Worm (Caenorhabditis elegans): ENCODE data around the gene Y48A5A.1.

The Y48A5A.1 gene

DNA sequence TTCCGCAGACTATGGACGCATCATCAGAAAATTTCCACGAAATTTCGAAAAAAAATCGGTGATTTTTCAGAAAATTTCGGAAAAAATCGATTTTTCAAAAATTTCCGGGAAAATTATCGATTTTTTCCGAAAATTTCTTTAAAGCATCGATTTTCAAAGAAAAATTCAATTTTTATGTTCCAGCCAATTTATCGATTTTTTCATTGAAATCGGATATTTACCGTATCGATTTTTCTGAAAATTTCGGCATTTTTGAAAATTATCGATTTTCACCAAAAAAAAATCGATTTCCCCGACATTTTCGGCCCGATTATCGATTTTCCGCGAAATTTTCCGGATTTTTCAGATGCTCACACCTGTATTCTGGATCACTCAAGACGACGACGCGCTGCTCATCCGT, at the start of gene Y48A5A.1:
Gene Y48A5A.1 (plus strand): TSS at position 347 of the 400 bp plus-strand sequence.
- no peak for TF ChIP-seq syd-9 (tag; optimal IDR thresholded peaks at IDR 0.05)
- TF ChIP-seq ceh-48 (tag; optimal IDR thresholded peaks at IDR 0.05), result peak; percentile 27

DNA sequence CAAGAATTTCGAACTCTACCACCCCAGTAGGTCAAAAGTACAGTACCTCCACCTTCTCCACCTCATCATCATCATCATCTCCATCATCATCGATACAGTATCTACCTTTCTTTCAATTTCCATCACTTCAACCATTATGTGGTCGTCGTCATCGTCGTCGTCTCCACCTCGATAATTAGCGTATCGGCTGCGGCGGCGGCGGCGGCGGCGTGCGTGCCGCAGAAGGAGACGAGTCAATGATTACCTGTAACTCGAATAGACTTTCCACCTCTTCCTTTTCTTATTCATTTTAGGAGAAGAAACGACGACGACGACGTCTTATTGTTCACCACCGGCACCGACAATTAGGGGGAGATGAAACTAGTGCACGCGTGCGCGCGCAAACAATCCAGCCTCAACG, 49.7 kb upstream of the Y48A5A.1 start:
- TF ChIP-seq ceh-19 (GFP tag; optimal IDR thresholded peaks at IDR 0.05) (no peak), C08G9.2 (tag; optimal IDR thresholded peaks at IDR 0.05) (no peak), fax-1 (tag; optimal IDR thresholded peaks at IDR 0.05) (no peak), dve-1 (tag; optimal IDR thresholded peaks at IDR 0.05) (no peak), ceh-48 (tag; optimal IDR thresholded peaks at IDR 0.05) (no peak), pax-1 (tag; optimal IDR thresholded peaks at IDR 0.05) (no peak), ref-2 (tag; optimal IDR thresholded peaks at IDR 0.05) (no peak)

DNA sequence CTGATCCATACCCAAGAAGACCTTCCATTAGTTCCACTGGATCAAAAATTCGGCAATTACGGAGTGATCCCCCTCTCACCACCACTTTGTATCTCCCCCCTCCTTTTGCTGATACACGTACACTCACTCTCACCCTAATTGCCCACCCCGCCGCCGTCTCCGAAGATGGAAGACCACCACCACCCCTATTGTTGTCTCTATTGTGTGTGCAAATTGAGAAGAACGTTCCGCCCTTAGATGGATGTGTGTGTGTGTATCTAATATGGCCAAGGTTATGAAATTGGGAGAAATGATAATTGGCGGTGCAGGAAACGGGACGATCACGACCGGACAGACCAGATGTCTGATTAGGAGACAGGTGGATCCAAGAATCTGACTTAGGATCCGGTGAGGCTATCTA, 49.0 kb upstream of the Y48A5A.1 start:
- TF ChIP-seq ceh-18 (tag; optimal IDR thresholded peaks at IDR 0.05), result no peak
- TF ChIP-seq ceh-2 (tag; optimal IDR thresholded peaks at IDR 0.05), result no peak
- no peak for TF ChIP-seq fkh-6 (tag; optimal IDR thresholded peaks at IDR 0.05)
- peak; percentile 90 for TF ChIP-seq sox-2 (GFP tag; IDR thresholded peaks at IDR 0.05)

DNA sequence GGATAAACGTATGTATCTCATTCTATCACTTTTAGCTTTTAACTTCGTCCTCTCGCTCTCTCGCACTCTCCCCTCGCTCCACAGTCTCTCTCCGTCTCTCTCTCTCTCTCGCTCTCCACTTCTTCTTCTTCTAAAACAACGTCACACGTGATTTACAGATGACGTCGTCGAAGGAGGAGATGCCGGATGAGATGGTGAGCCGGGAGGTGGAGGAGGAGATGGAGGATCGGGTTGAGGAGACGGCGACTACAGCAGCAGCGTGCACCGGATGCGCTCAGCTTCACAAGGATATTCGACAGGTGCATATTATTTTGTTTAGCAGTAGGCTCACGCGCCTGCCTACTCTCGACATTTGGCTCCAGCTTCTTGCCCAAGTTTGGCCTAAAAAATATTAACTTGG, 47.5 kb upstream of the Y48A5A.1 start, which contains the start of gene elt-6:
Gene elt-6 (plus strand): TSS at position 159 of the 400 bp plus-strand sequence.
- TF ChIP-seq ceh-24 (tag; optimal IDR thresholded peaks at IDR 0.05), result no peak
- peak; percentile 19 for TF ChIP-seq ref-2 (tag; optimal IDR thresholded peaks at IDR 0.05)
- no peak for TF ChIP-seq tbx-2 (tag; optimal IDR thresholded peaks at IDR 0.05)
- TF ChIP-seq hlh-6 (tag; optimal IDR thresholded peaks at IDR 0.05), result no peak
- no peak for TF ChIP-seq lin-11 (tag; optimal IDR thresholded peaks at IDR 0.05)

DNA sequence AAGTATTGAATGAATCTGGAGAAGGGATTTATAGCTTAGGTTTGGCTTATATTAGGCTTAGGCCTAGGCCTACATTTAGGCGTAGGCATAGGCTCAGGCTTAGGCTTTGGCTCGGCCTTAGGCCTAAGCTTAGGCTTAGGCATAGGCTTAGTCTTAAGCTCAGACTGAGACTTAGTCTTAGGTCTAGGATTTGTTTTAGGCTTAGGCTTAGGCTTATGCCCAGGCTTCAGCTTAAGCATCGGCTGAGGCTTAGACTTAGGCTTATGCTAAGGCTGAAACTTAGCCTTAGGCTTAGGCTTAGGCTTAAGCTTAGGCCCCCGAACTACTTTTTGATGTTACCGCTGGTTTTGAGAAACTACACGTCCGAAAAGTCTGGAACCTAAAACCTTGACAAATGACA, 44.8 kb upstream of the Y48A5A.1 start:
- TF ChIP-seq dve-1 (tag; optimal IDR thresholded peaks at IDR 0.05) (peak; percentile 67), pqm-1 (tag; optimal IDR thresholded peaks at IDR 0.05) (no peak)

DNA sequence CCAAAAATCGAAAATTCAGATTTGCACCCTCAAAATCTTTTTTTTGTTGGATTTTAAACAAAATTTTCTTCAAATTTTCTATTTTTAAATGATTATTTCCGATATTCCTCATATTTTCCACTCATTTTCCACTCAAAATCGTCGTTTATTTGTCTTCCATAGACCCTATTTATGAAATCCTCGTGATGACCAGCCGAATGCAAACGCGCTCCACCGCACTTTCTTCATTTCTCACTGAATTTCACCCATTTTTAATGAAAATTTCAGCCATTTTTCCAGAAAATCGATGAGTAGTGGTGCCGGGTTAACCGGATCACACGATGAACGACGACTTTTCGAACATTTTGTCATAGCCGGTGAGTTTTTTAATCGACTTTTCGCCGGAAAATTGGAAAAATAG, 41.6 kb upstream of the Y48A5A.1 start, which contains the start of gene denn-4:
Gene denn-4 (plus strand): TSS at position 280 of the 400 bp plus-strand sequence.
- TF ChIP-seq hlh-8 (tag; optimal IDR thresholded peaks at IDR 0.05), result no peak
- peak; percentile 59 for TF ChIP-seq hlh-30 (tag; optimal IDR thresholded peaks at IDR 0.05; ENCODE audit: insufficient read depth)
- no peak for TF ChIP-seq ref-2 (tag; optimal IDR thresholded peaks at IDR 0.05)

DNA sequence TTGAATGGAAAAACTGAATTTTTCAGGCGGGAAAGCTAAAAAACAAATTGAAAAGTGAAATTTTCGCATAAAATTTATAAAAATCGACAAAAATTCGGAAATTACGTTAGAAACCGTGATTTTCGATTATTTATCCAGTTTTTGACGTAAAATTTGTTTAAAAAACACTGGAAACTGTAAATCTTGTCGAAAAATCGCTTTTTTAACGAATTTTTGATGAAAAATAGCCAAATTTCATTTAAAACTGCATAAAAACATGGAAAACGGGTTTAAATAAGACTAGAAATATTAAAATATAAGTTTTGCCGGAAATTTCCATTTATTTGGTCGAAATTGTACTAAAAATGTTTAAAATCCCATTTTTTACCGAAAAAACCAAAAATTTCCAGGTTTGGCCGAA, 41.1 kb upstream of the Y48A5A.1 start:
- TF ChIP-seq pag-3 (tag; optimal IDR thresholded peaks at IDR 0.05; ENCODE audit: borderline replicate concordance), result no peak
- no peak for TF ChIP-seq unc-86 (tag; optimal IDR thresholded peaks at IDR 0.05)
- no peak for TF ChIP-seq ceh-2 (tag; optimal IDR thresholded peaks at IDR 0.05)
- TF ChIP-seq rnt-1 (tag; optimal IDR thresholded peaks at IDR 0.05), result no peak
- TF ChIP-seq hlh-13 (GFP tag; optimal IDR thresholded peaks at IDR 0.05), result no peak
- no peak for TF ChIP-seq elt-2 (tag; optimal IDR thresholded peaks at IDR 0.05)
- no peak for TF ChIP-seq ceh-24 (tag; optimal IDR thresholded peaks at IDR 0.05)
- no peak for TF ChIP-seq ceh-31 (tag; optimal IDR thresholded peaks at IDR 0.05)
- no peak for TF ChIP-seq pha-4 (tag; optimal IDR thresholded peaks at IDR 0.05)
- TF ChIP-seq che-1 (tag; optimal IDR thresholded peaks at IDR 0.05), result no peak
- no peak for TF ChIP-seq Y22D7AL.16 (tag; optimal IDR thresholded peaks at IDR 0.05)
- TF ChIP-seq eyg-1 (tag; optimal IDR thresholded peaks at IDR 0.05), result no peak
- TF ChIP-seq madf-2 (tag; optimal IDR thresholded peaks at IDR 0.05), result no peak
- TF ChIP-seq pros-1 (tag; optimal IDR thresholded peaks at IDR 0.05), result no peak
- no peak for TF ChIP-seq dmd-4 (tag; optimal IDR thresholded peaks at IDR 0.05; ENCODE audit: borderline replicate concordance)
- TF ChIP-seq sox-2 (GFP tag; IDR thresholded peaks at IDR 0.05), result no peak
- no peak for TF ChIP-seq ceh-34 (tag; optimal IDR thresholded peaks at IDR 0.05)
